Fruit fly (Drosophila melanogaster): ENCODE measurements around the gene NimB5.

dm6 chr2L:14013478-14013877, 43.5 kb downstream of the NimB5 start:
- TF ChIP-seq h (optimal IDR thresholded peaks at IDR 0.05), result no peak
- no peak for TF ChIP-seq Sin3A (optimal IDR thresholded peaks at IDR 0.05)
- TF ChIP-seq Myc (optimal IDR thresholded peaks at IDR 0.05), result no peak

Measured in Kc167 (cell line).